Fruit fly (Drosophila melanogaster): ENCODE measurements around the gene Cpr30B.

DNA sequence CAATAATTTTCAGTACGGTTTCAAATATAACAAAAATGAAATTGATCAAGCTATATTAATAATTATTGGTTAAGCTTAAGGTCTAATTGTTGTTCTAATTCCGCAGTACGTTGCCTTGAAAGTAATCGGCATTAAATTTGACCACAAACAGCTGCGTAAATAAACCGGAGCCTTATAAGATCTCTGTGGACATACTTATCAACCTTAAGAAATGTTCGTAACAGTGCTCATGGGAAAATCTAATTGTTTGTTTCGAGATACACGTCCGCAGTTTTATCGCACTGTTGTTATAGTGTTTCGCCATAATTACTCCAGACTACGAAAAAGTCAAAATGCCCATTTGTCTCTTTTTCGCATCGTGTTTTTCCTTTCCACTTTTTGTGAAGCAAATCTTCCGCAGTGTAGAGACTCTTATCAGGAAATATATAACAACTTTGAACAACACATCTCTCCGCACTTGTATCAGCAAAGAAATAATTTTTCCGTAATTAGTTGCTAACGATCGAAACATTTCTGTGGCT lies 12.8 kb upstream of the Cpr30B start:
- TF ChIP-seq rn (GFP tag; IDR thresholded peaks at IDR 0.05) (no peak), Pif1B (GFP tag; optimal IDR thresholded peaks at IDR 0.05) (no peak), CG8159 (tag; optimal IDR thresholded peaks at IDR 0.05) (no peak), CG34367 (tag; optimal IDR thresholded peaks at IDR 0.05) (no peak)

Measured in whole organism, pupa.